Fruit fly (Drosophila melanogaster) whole organism, wandering third instar larva: ENCODE results near the gene Sfp84E.

ENCODE experiments used
- Abd-B ChIP-seq: fragments of >200 bp; optimal IDR thresholded peaks from 2 replicates; lab custom pipeline; 2017; ENCODE audit warnings: missing biosample characterization, missing genetic modification characterization
- HLH106 ChIP-seq: fragments of 200-800 bp; optimal IDR thresholded peaks from 3 replicates; lab custom pipeline; 2019; ENCODE audit warnings: missing biosample characterization, mild to moderate bottlenecking, missing genetic modification characterization, moderate library complexity
- dmrt93B ChIP-seq: fragments of 200-800 bp; sonication (Bioruptor generic); optimal IDR thresholded peaks from 2 replicates; lab custom pipeline; 2018; ENCODE audit warnings: missing biosample characterization, mild to moderate bottlenecking, missing genetic modification characterization
- ey ChIP-seq: fragments of 200-800 bp; sonication (Bioruptor generic); optimal IDR thresholded peaks from 2 replicates; lab custom pipeline; 2016; ENCODE audit warnings: missing biosample characterization, missing genetic modification characterization
- h ChIP-seq: fragments of 200-800 bp; sonication (Bioruptor generic); optimal IDR thresholded peaks from 3 replicates; lab custom pipeline; 2016; ENCODE audit warnings: missing biosample characterization, mild to moderate bottlenecking, missing genetic modification characterization
- lola ChIP-seq: fragments of >200 bp; optimal IDR thresholded peaks from 2 replicates; lab custom pipeline; 2017; ENCODE audit warnings: missing biosample characterization, missing genetic modification characterization
- psq ChIP-seq: fragments of 200-800 bp; sonication (Bioruptor generic); optimal IDR thresholded peaks from 3 replicates; lab custom pipeline; 2017; ENCODE audit warnings: missing biosample characterization, mild to moderate bottlenecking, missing genetic modification characterization, moderate library complexity

- TF ChIP-seq HLH106 (no peak), Abd-B (GFP tag; lab: Kevin White, UChicago) (no peak), ey (GFP tag; lab: Kevin White, UChicago) (no peak), lola (GFP tag; lab: Kevin White, UChicago) (no peak), psq (GFP tag; lab: Kevin White, UChicago) (no peak), dmrt93B (no peak), h (GFP tag; lab: Kevin White, UChicago) (no peak)
These were observed 32.8 kb downstream of the Sfp84E start for dm6 chr3R:7947349-7947748.
